Fruit fly (Drosophila melanogaster): ENCODE results near the gene PICK1.

dm6 chr2L:12712255-12712654, 17.4 kb downstream of the PICK1 start:
- no peak for TF ChIP-seq sc (optimal IDR thresholded peaks at IDR 0.05)
- no peak for TF ChIP-seq sc (GFP tag; optimal IDR thresholded peaks at IDR 0.05)
- TF ChIP-seq CG15073 (GFP tag; optimal IDR thresholded peaks at IDR 0.05) = no peak
